Fruit fly (Drosophila melanogaster) S2 (cell line): ENCODE measurements around the gene CG13634.

Source experiments
- CG8478 ChIP-seq: fragments of >200 bp; optimal IDR thresholded peaks from 2 replicates; lab custom pipeline; 2018
- CTCF ChIP-seq, 2 experiments: fragments of >200 bp; optimal IDR thresholded peaks; 2 replicates each; lab custom pipeline; 2018

DNA sequence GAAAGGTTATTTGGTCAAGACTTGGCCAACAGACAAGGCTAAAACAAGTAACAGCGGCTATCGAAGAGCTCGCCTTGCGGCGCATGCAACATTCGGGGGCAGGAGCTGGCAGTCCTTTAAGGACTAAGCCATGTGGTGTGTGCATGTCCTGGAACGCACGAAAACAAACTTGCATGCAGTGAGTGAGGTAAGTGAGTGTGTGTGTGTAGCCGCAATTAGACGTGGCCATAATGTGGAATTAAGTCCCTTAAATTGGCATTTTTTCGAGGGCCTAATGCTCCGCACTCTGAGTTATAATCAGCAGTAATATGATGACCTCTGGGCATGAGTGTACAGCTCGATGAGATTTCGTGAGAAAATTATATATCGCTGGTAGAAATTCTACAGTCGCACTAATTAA, 43.7 kb upstream of the CG13634 start, which contains the start of gene sosie:
- TF ChIP-seq CTCF (optimal IDR thresholded peaks at IDR 0.05; lab: Kevin White, UChicago) (no peak), CG8478 (lab: Kevin White, UChicago) (no peak)
